Fruit fly (Drosophila melanogaster): ENCODE measurements around the gene CG5039.
A peak's percentile ranks its signal among the peaks of the same experiment; 100 is the strongest.

The CG5039 gene

dm6 chr3R:25680528-25680927, 2.0 kb downstream of the CG5039 start, which contains the start of the genes CG4743 and Idh3g (continued):
- TF ChIP-seq dysf (GFP tag; IDR thresholded peaks at IDR 0.05) (peak; percentile 97), CG18476 (GFP tag; optimal IDR thresholded peaks at IDR 0.05) (peak; percentile 92), sd (tag; optimal IDR thresholded peaks at IDR 0.05) (peak; percentile 90), br (optimal IDR thresholded peaks at IDR 0.05) (no peak), ci (GFP tag; IDR thresholded peaks at IDR 0.05) (peak; percentile 98), CG30020 (tag; optimal IDR thresholded peaks at IDR 0.05) (peak; percentile 89), Nf-YB (GFP tag; optimal IDR thresholded peaks at IDR 0.05) (peak; percentile 88), CG9932 (GFP tag; IDR thresholded peaks at IDR 0.05) (peak; percentile 94), slou (GFP tag; optimal IDR thresholded peaks at IDR 0.05) (peak; percentile 89), CG17186 (GFP tag; optimal IDR thresholded peaks at IDR 0.05) (peak; percentile 76), kah (GFP tag; optimal IDR thresholded peaks at IDR 0.05) (peak; percentile 90), pros (GFP tag; optimal IDR thresholded peaks at IDR 0.05) (peak; percentile 77), Nf-YC (tag; optimal IDR thresholded peaks at IDR 0.05) (peak; percentile 90), Gug (GFP tag; IDR thresholded peaks at IDR 0.05) (peak; percentile 76), klu (GFP tag; IDR thresholded peaks at IDR 0.05) (peak; percentile 89), sr (GFP tag; IDR thresholded peaks at IDR 0.05) (peak; percentile 64; the same call in 1 of the 3 replicates), CG12071 (GFP tag; optimal IDR thresholded peaks at IDR 0.05) (peak; percentile 85), Side (GFP tag; optimal IDR thresholded peaks at IDR 0.05) (peak; percentile 62), CG2678 (tag; optimal IDR thresholded peaks at IDR 0.05) (peak; percentile 98), Dp (GFP tag; optimal IDR thresholded peaks at IDR 0.05) (peak; percentile 28), Oaz (GFP tag; IDR thresholded peaks at IDR 0.05) (peak; percentile 93), CG8290 (GFP tag; optimal IDR thresholded peaks at IDR 0.05) (peak; percentile 95), CG8290 (tag; optimal IDR thresholded peaks at IDR 0.05) (peak in 1 of 2 experiments; percentile 93), tna (GFP tag; IDR thresholded peaks at IDR 0.05; ENCODE audit: partially characterized antibody) (no peak), tin (GFP tag; optimal IDR thresholded peaks at IDR 0.05) (peak; percentile 96), h (optimal IDR thresholded peaks at IDR 0.05) (no peak), Hand (GFP tag; optimal IDR thresholded peaks at IDR 0.05) (peak; percentile 95), fd64A (GFP tag; optimal IDR thresholded peaks at IDR 0.05) (peak; percentile 83), H15 (GFP tag; IDR thresholded peaks at IDR 0.05) (peak; percentile 90), Atf6 (GFP tag; IDR thresholded peaks at IDR 0.05) (peak; percentile 97), tup (GFP tag; optimal IDR thresholded peaks at IDR 0.05) (peak; percentile 89), tx (GFP tag; optimal IDR thresholded peaks at IDR 0.05) (peak; percentile 68), CG11093 (GFP tag; IDR thresholded peaks at IDR 0.05) (peak; percentile 89), luna (GFP tag; optimal IDR thresholded peaks at IDR 0.05) (no peak), Hr78 (GFP tag; optimal IDR thresholded peaks at IDR 0.05) (peak in 1 of 2 experiments; percentile 86), E2f2 (GFP tag; IDR thresholded peaks at IDR 0.05) (peak; percentile 84), ara (GFP tag; IDR thresholded peaks at IDR 0.05) (peak; percentile 96), CG4328 (GFP tag; optimal IDR thresholded peaks at IDR 0.05) (peak; percentile 96), bsh (GFP tag; optimal IDR thresholded peaks at IDR 0.05) (peak; percentile 72 to 99), Trl (optimal IDR thresholded peaks at IDR 0.05) (no peak), Trl (GFP tag; optimal IDR thresholded peaks at IDR 0.05) (peak; percentile 74), CrebB (tag; optimal IDR thresholded peaks at IDR 0.05) (peak; percentile 95), CG8478 (optimal IDR thresholded peaks at IDR 0.05) (no peak), CG31224 (GFP tag; IDR thresholded peaks at IDR 0.05) (peak; percentile 91), CG2202 (tag; optimal IDR thresholded peaks at IDR 0.05) (peak; percentile 97), CG10654 (GFP tag; optimal IDR thresholded peaks at IDR 0.05) (peak; percentile 94), CG14860 (GFP tag; IDR thresholded peaks at IDR 0.05; ENCODE audit: partially characterized antibody) (no peak), nmo (GFP tag; optimal IDR thresholded peaks at IDR 0.05) (peak; percentile 98), ken (GFP tag; IDR thresholded peaks at IDR 0.05) (peak; percentile 93), toy (GFP tag; IDR thresholded peaks at IDR 0.05) (peak; percentile 72), CG2712 (tag; optimal IDR thresholded peaks at IDR 0.05) (peak; percentile 99), Hey (tag; optimal IDR thresholded peaks at IDR 0.05) (peak; percentile 77), bigmax (GFP tag; optimal IDR thresholded peaks at IDR 0.05) (peak; percentile 63)

All from whole organism, embryonic.